Worm (Caenorhabditis elegans) whole organism, late embryonic: ENCODE results near the gene nxf-2.

Source experiments
- C08G9.2 ChIP-seq: sonication (generic microtip); optimal IDR thresholded peaks from 2 replicates; lab custom pipeline; 2016; ENCODE audit warnings: mild to moderate bottlenecking, missing genetic modification characterization, moderate library complexity, missing compliant biosample characterization
- C38D4.7 ChIP-seq: fragments of 200-800 bp; sonication (Bioruptor generic); optimal IDR thresholded peaks from 2 replicates; lab custom pipeline; 2018; ENCODE audit warnings: mild to moderate bottlenecking, missing genetic modification characterization, moderate library complexity, missing compliant biosample characterization
- F13H6.1 ChIP-seq: sonication (generic microtip); optimal IDR thresholded peaks from 2 replicates; lab custom pipeline; 2016; ENCODE audit warnings: missing genetic modification characterization, missing compliant biosample characterization
- K02D7.2 ChIP-seq: sonication (generic microtip); optimal IDR thresholded peaks from 2 replicates; lab custom pipeline; 2017; ENCODE audit warnings: mild to moderate bottlenecking, missing genetic modification characterization, missing compliant biosample characterization
- ahr-1 ChIP-seq: sonication (generic microtip); optimal IDR thresholded peaks from 2 replicates; lab custom pipeline; 2016; ENCODE audit warnings: missing genetic modification characterization, missing compliant biosample characterization
- ama-1 ChIP-seq: fragments of 150-350 bp; optimal IDR thresholded peaks from 2 replicates; lab custom pipeline; 2014
- ceh-14 ChIP-seq: sonication (generic microtip); optimal IDR thresholded peaks from 2 replicates; lab custom pipeline; 2016; ENCODE audit warnings: missing genotype, missing genetic modification characterization, missing compliant biosample characterization
- ceh-18 ChIP-seq: sonication (generic microtip); optimal IDR thresholded peaks from 2 replicates; lab custom pipeline; 2016; ENCODE audit warnings: missing genetic modification characterization, missing compliant biosample characterization
- ceh-22 ChIP-seq: sonication (generic microtip); optimal IDR thresholded peaks from 2 replicates; lab custom pipeline; 2017; ENCODE audit warnings: missing biosample characterization, missing genetic modification characterization
- ceh-30 ChIP-seq: fragments of 150-350 bp; optimal IDR thresholded peaks from 2 replicates; lab custom pipeline; 2014; ENCODE audit warnings: missing biosample characterization, missing genetic modification characterization
- ceh-31 ChIP-seq: sonication (generic microtip); optimal IDR thresholded peaks from 2 replicates; lab custom pipeline; 2016; ENCODE audit warnings: missing genetic modification characterization, missing compliant biosample characterization
- ceh-34 ChIP-seq: sonication (generic microtip); optimal IDR thresholded peaks from 2 replicates; lab custom pipeline; 2016; ENCODE audit warnings: mild to moderate bottlenecking, missing genetic modification characterization, missing compliant biosample characterization
- ceh-48 ChIP-seq: sonication (generic microtip); optimal IDR thresholded peaks from 2 replicates; lab custom pipeline; 2016; ENCODE audit warnings: missing genetic modification characterization, inconsistent platforms, missing compliant biosample characterization
- che-1 ChIP-seq: sonication (generic microtip); optimal IDR thresholded peaks from 2 replicates; lab custom pipeline; 2016; ENCODE audit warnings: mild to moderate bottlenecking, missing genetic modification characterization, missing compliant biosample characterization
- dmd-4 ChIP-seq: sonication (generic microtip); optimal IDR thresholded peaks from 2 replicates; lab custom pipeline; 2016; ENCODE audit warnings: borderline replicate concordance, missing genetic modification characterization, missing compliant biosample characterization
- dve-1 ChIP-seq: sonication (generic microtip); optimal IDR thresholded peaks from 2 replicates; lab custom pipeline; 2017; ENCODE audit warnings: antibody characterized with exemption, mild to moderate bottlenecking, missing genetic modification characterization, missing compliant biosample characterization
- elt-2 ChIP-seq: sonication (generic microtip); optimal IDR thresholded peaks from 2 replicates; lab custom pipeline; 2016; ENCODE audit warnings: missing genetic modification reagents, missing genetic modification characterization, missing compliant biosample characterization
- elt-4 ChIP-seq: sonication (generic microtip); optimal IDR thresholded peaks from 2 replicates; lab custom pipeline; 2016; ENCODE audit warnings: missing genetic modification characterization, missing compliant biosample characterization
- ets-4 ChIP-seq: sonication (generic microtip); optimal IDR thresholded peaks from 2 replicates; lab custom pipeline; 2016; ENCODE audit warnings: missing genetic modification characterization, missing compliant biosample characterization
- eyg-1 ChIP-seq: sonication (generic microtip); optimal IDR thresholded peaks from 2 replicates; lab custom pipeline; 2016; ENCODE audit warnings: missing genotype, missing genetic modification characterization, missing compliant biosample characterization
- fax-1 ChIP-seq: sonication (generic microtip); optimal IDR thresholded peaks from 2 replicates; lab custom pipeline; 2016; ENCODE audit warnings: missing genotype, missing genetic modification characterization, missing compliant biosample characterization
- fkh-10 ChIP-seq: fragments of 150-350 bp; optimal IDR thresholded peaks from 2 replicates; lab custom pipeline; 2014; ENCODE audit warnings: missing biosample characterization, missing genetic modification reagents, missing genetic modification characterization
- hlh-13 ChIP-seq: fragments of 200-800 bp; sonication (Bioruptor generic); optimal IDR thresholded peaks from 2 replicates; lab custom pipeline; 2018; ENCODE audit warnings: mild to moderate bottlenecking, missing genetic modification characterization, missing compliant biosample characterization
- hlh-15 ChIP-seq: sonication (generic microtip); optimal IDR thresholded peaks from 2 replicates; lab custom pipeline; 2016; ENCODE audit warnings: missing genetic modification characterization, missing compliant biosample characterization
- hlh-30 ChIP-seq: sonication (generic microtip); optimal IDR thresholded peaks from 2 replicates; lab custom pipeline; 2017; ENCODE audit warnings: antibody characterized with exemption, missing genetic modification characterization, missing compliant biosample characterization; ENCODE audit not compliant: insufficient read depth
- hlh-6 ChIP-seq: sonication (generic microtip); optimal IDR thresholded peaks from 2 replicates; lab custom pipeline; 2016; ENCODE audit warnings: missing genotype, missing genetic modification characterization, missing compliant biosample characterization
- lim-6 ChIP-seq: sonication (generic microtip); optimal IDR thresholded peaks from 2 replicates; lab custom pipeline; 2016; ENCODE audit warnings: missing genetic modification characterization, missing compliant biosample characterization
- lin-11 ChIP-seq: fragments of 200-800 bp; sonication (Bioruptor generic); optimal IDR thresholded peaks from 2 replicates; lab custom pipeline; 2018; ENCODE audit warnings: mild to moderate bottlenecking, missing genetic modification characterization, missing compliant biosample characterization
- mec-3 ChIP-seq: sonication (generic microtip); optimal IDR thresholded peaks from 2 replicates; lab custom pipeline; 2016; ENCODE audit warnings: borderline replicate concordance, missing genetic modification characterization, missing compliant biosample characterization
- nhr-11 ChIP-seq: fragments of 150-350 bp; optimal IDR thresholded peaks from 2 replicates; lab custom pipeline; 2014; ENCODE audit warnings: missing biosample characterization, missing genetic modification characterization
- nhr-232 ChIP-seq: sonication (generic microtip); optimal IDR thresholded peaks from 2 replicates; lab custom pipeline; 2016; ENCODE audit warnings: missing genetic modification characterization, missing compliant biosample characterization
- npax-4 ChIP-seq: sonication (generic microtip); optimal IDR thresholded peaks from 2 replicates; lab custom pipeline; 2016; ENCODE audit warnings: missing genetic modification characterization, missing compliant biosample characterization
- pag-3 ChIP-seq: sonication (generic microtip); optimal IDR thresholded peaks from 2 replicates; lab custom pipeline; 2016; ENCODE audit warnings: missing compliant biosample characterization, missing genetic modification characterization, borderline replicate concordance
- pat-9 ChIP-seq: fragments of 200-800 bp; sonication (Bioruptor generic); optimal IDR thresholded peaks from 2 replicates; lab custom pipeline; 2018; ENCODE audit warnings: mild to moderate bottlenecking, missing genetic modification characterization, moderate library complexity, missing compliant biosample characterization
- pax-1 ChIP-seq: fragments of 150-350 bp; optimal IDR thresholded peaks from 2 replicates; lab custom pipeline; 2014; ENCODE audit warnings: missing biosample characterization, missing genetic modification characterization
- pha-2 ChIP-seq: sonication (generic microtip); optimal IDR thresholded peaks from 2 replicates; lab custom pipeline; 2017; ENCODE audit warnings: mild to moderate bottlenecking, missing genetic modification characterization, missing compliant biosample characterization
- ref-2 ChIP-seq: sonication (generic microtip); optimal IDR thresholded peaks from 2 replicates; lab custom pipeline; 2016; ENCODE audit warnings: missing genetic modification characterization, missing compliant biosample characterization
- rnt-1 ChIP-seq: sonication (generic microtip); optimal IDR thresholded peaks from 2 replicates; lab custom pipeline; 2016; ENCODE audit warnings: missing genetic modification characterization, missing compliant biosample characterization
- sox-4 ChIP-seq: sonication (generic microtip); optimal IDR thresholded peaks from 2 replicates; lab custom pipeline; 2017; ENCODE audit warnings: mild to moderate bottlenecking, missing genetic modification characterization, inconsistent platforms, missing compliant biosample characterization
- syd-9 ChIP-seq: sonication (generic microtip); optimal IDR thresholded peaks from 2 replicates; lab custom pipeline; 2016; ENCODE audit warnings: mild to moderate bottlenecking, missing genetic modification characterization, moderate library complexity, missing compliant biosample characterization
- unc-42 ChIP-seq: sonication (generic microtip); optimal IDR thresholded peaks from 2 replicates; lab custom pipeline; 2016; ENCODE audit warnings: missing genotype, missing genetic modification characterization, missing compliant biosample characterization
- unc-55 ChIP-seq: sonication (generic microtip); optimal IDR thresholded peaks from 2 replicates; lab custom pipeline; 2017; ENCODE audit warnings: missing biosample characterization, missing genetic modification reagents, missing genetic modification characterization
- unc-86 ChIP-seq: sonication (generic microtip); optimal IDR thresholded peaks from 2 replicates; lab custom pipeline; 2016; ENCODE audit warnings: missing genetic modification characterization, missing compliant biosample characterization
- zip-5 ChIP-seq: sonication (generic microtip); optimal IDR thresholded peaks from 2 replicates; lab custom pipeline; 2016; ENCODE audit warnings: missing genetic modification characterization, missing compliant biosample characterization
- ztf-16 ChIP-seq: sonication (generic microtip); optimal IDR thresholded peaks from 2 replicates; lab custom pipeline; 2017; ENCODE audit warnings: missing genetic modification characterization, missing compliant biosample characterization

Gene nxf-2

DNA sequence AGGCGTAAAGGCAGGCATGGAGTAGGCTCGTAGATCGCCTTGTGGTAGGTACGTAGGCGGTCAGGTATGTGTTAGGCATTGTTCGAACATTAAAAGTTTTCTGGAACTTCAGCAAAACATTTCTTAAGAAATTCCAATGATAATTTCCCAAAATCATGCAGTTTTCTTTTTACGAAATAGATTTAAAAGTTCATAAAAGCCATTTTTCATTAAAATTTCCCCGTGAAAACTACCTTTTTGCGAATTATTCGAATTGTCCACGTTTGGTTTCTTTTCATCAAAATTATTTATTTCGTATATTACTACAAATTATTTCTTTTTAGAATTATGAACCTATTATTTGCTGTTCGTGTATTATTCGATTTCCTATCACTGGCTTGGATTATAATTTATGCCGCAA lies 22.9 kb downstream of the nxf-2 start, which contains the start of gene C15H11.13:
Gene C15H11.13, plus strand, starts transcription at position 301 of the 400 bp plus-strand sequence.
- no peak for TF ChIP-seq eyg-1 (tag; lab: Kevin White, UChicago)

DNA sequence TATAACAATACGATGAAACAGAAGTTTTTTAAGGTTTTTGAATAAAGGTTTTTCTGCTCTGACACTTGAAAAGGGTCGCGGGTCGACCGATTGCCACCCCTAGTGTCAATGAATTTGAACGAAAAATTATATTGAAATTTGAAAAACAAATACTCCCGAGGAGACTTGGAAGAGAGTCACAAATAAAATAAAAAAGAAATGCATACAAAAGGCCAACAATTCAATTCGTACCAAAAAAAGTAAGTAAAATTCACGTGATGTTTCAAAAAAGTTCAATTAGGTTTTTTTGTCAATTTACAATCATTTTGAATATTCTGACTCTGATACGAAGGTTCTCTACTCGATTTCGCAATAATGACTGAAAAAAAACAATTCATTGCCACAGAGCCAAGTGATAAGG lies 24.1 kb downstream of the nxf-2 start, which contains the start of gene C15H11.1:
Gene C15H11.1, plus strand, starts transcription at position 301 of the 400 bp plus-strand sequence.
- no peak for TF ChIP-seq unc-55 (GFP tag; lab: Kevin White, UChicago)
- TF ChIP-seq dve-1, result no peak
- no peak for TF ChIP-seq fax-1 (tag; lab: Kevin White, UChicago)
- no peak for TF ChIP-seq F13H6.1
- TF ChIP-seq dmd-4, result no peak
- TF ChIP-seq pag-3 (tag; lab: Kevin White, UChicago), result no peak
- TF ChIP-seq nhr-232 (tag; lab: Kevin White, UChicago), result no peak
- no peak for TF ChIP-seq nhr-11 (tag; lab: Kevin White, UChicago)
- no peak for TF ChIP-seq ceh-48 (tag; lab: Kevin White, UChicago)
- TF ChIP-seq ceh-14, result no peak
- no peak for TF ChIP-seq pha-2 (tag; lab: Kevin White, UChicago)
- no peak for TF ChIP-seq ceh-18 (tag; lab: Kevin White, UChicago)
- no peak for TF ChIP-seq ets-4 (tag; lab: Kevin White, UChicago)
- TF ChIP-seq C38D4.7, result no peak
- no peak for TF ChIP-seq hlh-30 (tag; lab: Kevin White, UChicago)
- TF ChIP-seq elt-4 (tag; lab: Kevin White, UChicago), result no peak
- TF ChIP-seq eyg-1 (tag; lab: Kevin White, UChicago), result no peak
- no peak for TF ChIP-seq unc-42 (tag; lab: Kevin White, UChicago)
- TF ChIP-seq, all 69 proteins: peak for 0

DNA sequence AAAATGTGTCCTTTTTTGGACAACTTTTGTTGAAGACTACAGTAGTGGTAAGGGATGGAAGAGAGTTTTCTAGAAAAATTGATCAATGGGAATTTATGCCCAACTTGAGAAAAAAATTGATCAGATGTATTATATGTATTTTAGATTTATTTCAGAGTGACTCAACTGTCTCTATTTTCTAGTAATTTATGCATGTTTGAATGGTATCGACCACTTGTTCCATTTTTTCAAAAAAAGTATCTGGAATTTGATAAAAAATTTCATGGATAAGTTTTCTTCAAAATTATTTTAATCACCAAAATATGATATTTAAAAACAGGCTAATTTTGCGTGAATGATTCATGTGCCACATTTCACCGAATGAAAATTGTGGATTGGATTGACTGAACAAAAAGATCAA lies 25.8 kb downstream of the nxf-2 start, which contains the start of gene C15H11.10:
Gene C15H11.10, plus strand, starts transcription at position 301 of the 400 bp plus-strand sequence.
- TF ChIP-seq hlh-13, result no peak
- no peak for TF ChIP-seq elt-4 (tag; lab: Kevin White, UChicago)
- TF ChIP-seq lin-11 (tag; lab: Kevin White, UChicago), result no peak
- no peak for TF ChIP-seq ama-1 (lab: Kevin White, UChicago)
- TF ChIP-seq K02D7.2 (tag; lab: Kevin White, UChicago), result no peak
- TF ChIP-seq sox-4 (tag; lab: Kevin White, UChicago), result no peak
- TF ChIP-seq nhr-11 (tag; lab: Kevin White, UChicago), result no peak

- TF ChIP-seq ztf-16 (tag; lab: Kevin White, UChicago) (no peak), ets-4 (tag; lab: Kevin White, UChicago) (no peak), elt-2 (no peak), npax-4 (tag; lab: Kevin White, UChicago) (no peak), lim-6 (tag; lab: Kevin White, UChicago) (no peak), unc-55 (GFP tag; lab: Kevin White, UChicago) (no peak), hlh-15 (tag; lab: Kevin White, UChicago) (no peak), syd-9 (tag; lab: Kevin White, UChicago) (no peak), elt-4 (tag; lab: Kevin White, UChicago) (no peak), C08G9.2 (tag; lab: Kevin White, UChicago) (no peak), pha-2 (tag; lab: Kevin White, UChicago) (no peak), dve-1 (no peak), rnt-1 (tag; lab: Kevin White, UChicago) (no peak), lin-11 (tag; lab: Kevin White, UChicago) (no peak), pat-9 (no peak), ref-2 (tag; lab: Kevin White, UChicago) (no peak), zip-5 (tag; lab: Kevin White, UChicago) (no peak)
Observed at ce11 chrV:14380242-14380641, 37.4 kb downstream of the nxf-2 start.

DNA sequence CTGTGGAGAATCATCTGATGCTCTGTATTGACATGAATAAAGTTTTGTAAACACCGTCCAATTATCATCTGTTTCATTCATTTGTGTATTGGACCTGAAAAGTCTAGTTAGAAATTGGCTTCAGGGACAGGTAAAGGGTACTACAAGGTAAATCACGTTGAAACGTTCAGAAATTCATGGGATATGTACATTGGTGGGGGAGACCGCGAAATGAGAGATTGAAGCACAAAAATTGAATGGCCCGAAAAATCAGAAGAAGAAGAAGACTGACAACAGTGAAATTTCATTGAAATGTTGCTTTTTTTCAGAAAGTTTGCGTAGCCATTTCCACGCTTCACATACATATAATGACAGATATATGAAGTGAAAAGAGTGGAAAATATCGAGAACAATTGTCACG lies 38.6 kb downstream of the nxf-2 start, which contains the start of gene npr-43:
Gene npr-43, minus strand, starts transcription at position 101 of the 400 bp plus-strand sequence.
- TF ChIP-seq pax-1 (tag; lab: Kevin White, UChicago), result no peak
- no peak for TF ChIP-seq lin-11 (tag; lab: Kevin White, UChicago)
- no peak for TF ChIP-seq C38D4.7
- no peak for TF ChIP-seq hlh-15 (tag; lab: Kevin White, UChicago)
- no peak for TF ChIP-seq C08G9.2 (tag; lab: Kevin White, UChicago)
- TF ChIP-seq fkh-10, result no peak
- no peak for TF ChIP-seq che-1 (tag; lab: Kevin White, UChicago)
- no peak for TF ChIP-seq unc-86 (tag; lab: Kevin White, UChicago)
- no peak for TF ChIP-seq ceh-31
- TF ChIP-seq unc-55 (GFP tag; lab: Kevin White, UChicago), result no peak
- TF ChIP-seq ceh-22 (tag; lab: Kevin White, UChicago), result no peak
- TF ChIP-seq ceh-30 (tag; lab: Kevin White, UChicago), result no peak
- no peak for TF ChIP-seq mec-3 (tag; lab: Kevin White, UChicago)
- no peak for TF ChIP-seq hlh-6 (tag; lab: Kevin White, UChicago)
- no peak for TF ChIP-seq nhr-11 (tag; lab: Kevin White, UChicago)
- TF ChIP-seq ahr-1, result no peak
- TF ChIP-seq ceh-34 (tag; lab: Kevin White, UChicago), result no peak
